Worm (Caenorhabditis elegans) whole organism, late embryonic: ENCODE results near the gene egl-27.

ENCODE experiments used
- ama-1 ChIP-seq: fragments of 150-350 bp; optimal IDR thresholded peaks from 2 replicates; lab custom pipeline; 2014
- dmd-4 ChIP-seq: sonication (generic microtip); optimal IDR thresholded peaks from 2 replicates; lab custom pipeline; 2016; ENCODE audit warnings: borderline replicate concordance, missing genetic modification characterization, missing compliant biosample characterization
- hlh-13 ChIP-seq: fragments of 200-800 bp; sonication (Bioruptor generic); optimal IDR thresholded peaks from 2 replicates; lab custom pipeline; 2018; ENCODE audit warnings: mild to moderate bottlenecking, missing genetic modification characterization, missing compliant biosample characterization
- ztf-16 ChIP-seq: sonication (generic microtip); optimal IDR thresholded peaks from 2 replicates; lab custom pipeline; 2017; ENCODE audit warnings: missing genetic modification characterization, missing compliant biosample characterization

ce11 chrII:6833781-6834339 lies 948 bp upstream of the egl-27 start:
- no peak for TF ChIP-seq ztf-16 (tag; lab: Kevin White, UChicago)
- no peak for TF ChIP-seq ama-1 (lab: Kevin White, UChicago)
- no peak for TF ChIP-seq dmd-4 (tag; lab: Kevin White, UChicago)
- TF ChIP-seq hlh-13: no peak
